Fruit fly (Drosophila melanogaster) whole organism, prepupa: ENCODE data around the gene CG13671.
A peak's percentile ranks its signal among the peaks of the same experiment; 100 is the strongest.

Experiments
- Blimp-1 ChIP-seq: fragments of 200-800 bp; sonication (Bioruptor generic); optimal IDR thresholded peaks from 3 replicates; lab custom pipeline; 2017; ENCODE audit warnings: missing biosample characterization, missing genetic modification characterization, mild to moderate bottlenecking, moderate library complexity, missing genetic modification reagents
- CG10631 ChIP-seq: fragments of 200-800 bp; sonication (Bioruptor generic); optimal IDR thresholded peaks from 2 replicates; lab custom pipeline; 2016; ENCODE audit warnings: missing biosample characterization, missing genetic modification characterization
- CG10669 ChIP-seq: fragments of 200-800 bp; sonication (Bioruptor generic); optimal IDR thresholded peaks from 3 replicates; lab custom pipeline; 2018; ENCODE audit warnings: missing biosample characterization, mild to moderate bottlenecking, missing genetic modification characterization, moderate library complexity
- CG11762 ChIP-seq: fragments of 200-800 bp; sonication (Bioruptor generic); optimal IDR thresholded peaks from 3 replicates; lab custom pipeline; 2016; ENCODE audit warnings: missing biosample characterization, missing genetic modification characterization; ENCODE audit not compliant: insufficient read depth
- CG11902 ChIP-seq: fragments of 200-800 bp; sonication (Bioruptor generic); optimal IDR thresholded peaks from 3 replicates; lab custom pipeline; 2016; ENCODE audit warnings: missing biosample characterization, missing genetic modification characterization
- CG1621 ChIP-seq: fragments of 200-800 bp; sonication (Bioruptor generic); optimal IDR thresholded peaks from 3 replicates; lab custom pipeline; 2018; ENCODE audit warnings: missing biosample characterization, mild to moderate bottlenecking, missing genetic modification characterization
- CG3032 ChIP-seq: fragments of 200-800 bp; optimal IDR thresholded peaks from 2 replicates; lab custom pipeline; 2019; ENCODE audit warnings: missing biosample characterization, mild to moderate bottlenecking, missing genetic modification characterization, moderate library complexity
- CG32006 ChIP-seq: fragments of 200-800 bp; sonication (Bioruptor generic); optimal IDR thresholded peaks from 3 replicates; lab custom pipeline; 2017; ENCODE audit warnings: missing biosample characterization, mild to moderate bottlenecking, missing genetic modification characterization
- CG34406 ChIP-seq: fragments of 200-800 bp; sonication (Bioruptor generic); optimal IDR thresholded peaks from 3 replicates; lab custom pipeline; 2016; ENCODE audit warnings: missing biosample characterization, missing genetic modification characterization
- CG3919 ChIP-seq: fragments of 200-800 bp; sonication (Bioruptor generic); optimal IDR thresholded peaks from 3 replicates; lab custom pipeline; 2016; ENCODE audit warnings: missing biosample characterization, missing genetic modification characterization
- CG6163 ChIP-seq: fragments of 200-800 bp; sonication (Bioruptor generic); IDR thresholded peaks from 3 replicates; pipeline ENCODE4 v1.3.6; 2022; ENCODE audit warnings: missing biosample characterization, missing genetic modification characterization
- CG6808 ChIP-seq: fragments of 200-800 bp; sonication (Bioruptor generic); optimal IDR thresholded peaks from 3 replicates; lab custom pipeline; 2017; ENCODE audit warnings: missing biosample characterization, missing genetic modification characterization, mild to moderate bottlenecking, moderate library complexity, missing genetic modification reagents
- CG6854 ChIP-seq: fragments of 200-800 bp; sonication (Bioruptor generic); optimal IDR thresholded peaks from 2 replicates; lab custom pipeline; 2017; ENCODE audit warnings: missing biosample characterization, mild to moderate bottlenecking, missing genetic modification characterization
- Eip78C ChIP-seq: fragments of 200-800 bp; sonication (Bioruptor generic); peaks from one replicate; lab custom pipeline; 2016; ENCODE audit warnings: missing biosample characterization, missing genetic modification characterization
- Ets21C ChIP-seq: fragments of 200-800 bp; sonication (Bioruptor generic); optimal IDR thresholded peaks from 3 replicates; lab custom pipeline; 2016; ENCODE audit warnings: missing biosample characterization, missing genetic modification characterization
- Ets96B ChIP-seq: fragments of 200-800 bp; optimal IDR thresholded peaks from 2 replicates; lab custom pipeline; 2019; ENCODE audit warnings: missing biosample characterization, mild to moderate bottlenecking, missing genetic modification characterization, moderate library complexity
- Gug ChIP-seq: fragments of 200-800 bp; sonication (Bioruptor generic); IDR thresholded peaks from 2 replicates; pipeline ENCODE4 v1.3.6; 2022; ENCODE audit warnings: missing biosample characterization, missing genetic modification characterization
- Hr38 ChIP-seq: sonication (Bioruptor generic); optimal IDR thresholded peaks from 2 replicates; lab custom pipeline; 2016; ENCODE audit warnings: missing biosample characterization, missing genetic modification characterization
- Hr39 ChIP-seq: fragments of 200-800 bp; sonication (Bioruptor generic); optimal IDR thresholded peaks from 2 replicates; lab custom pipeline; 2016; ENCODE audit warnings: missing biosample characterization, missing genetic modification characterization
- Met ChIP-seq: fragments of 200-800 bp; sonication (Bioruptor generic); optimal IDR thresholded peaks from 3 replicates; lab custom pipeline; 2016; ENCODE audit warnings: missing biosample characterization, missing genetic modification characterization
- OdsH ChIP-seq: fragments of 200-800 bp; sonication (Bioruptor generic); optimal IDR thresholded peaks from 3 replicates; lab custom pipeline; 2016; ENCODE audit warnings: missing biosample characterization, missing genetic modification characterization
- Smox ChIP-seq: fragments of 200-800 bp; sonication (Bioruptor generic); optimal IDR thresholded peaks from 3 replicates; lab custom pipeline; 2016; ENCODE audit warnings: missing biosample characterization, missing genetic modification characterization
- Sox14 ChIP-seq: fragments of 200-800 bp; sonication (Bioruptor generic); optimal IDR thresholded peaks from 3 replicates; lab custom pipeline; 2016; ENCODE audit warnings: missing biosample characterization, missing genetic modification characterization
- Sox15 ChIP-seq: fragments of 200-800 bp; sonication (Bioruptor generic); optimal IDR thresholded peaks from 3 replicates; lab custom pipeline; 2016; ENCODE audit warnings: missing biosample characterization, missing genetic modification characterization
- acj6 ChIP-seq: fragments of 200-800 bp; sonication (Bioruptor generic); optimal IDR thresholded peaks from 3 replicates; lab custom pipeline; 2016; ENCODE audit warnings: missing biosample characterization, missing genetic modification characterization
- dac ChIP-seq: fragments of 200-800 bp; sonication (Bioruptor generic); optimal IDR thresholded peaks from 2 replicates; lab custom pipeline; 2017; ENCODE audit warnings: missing biosample characterization, mild to moderate bottlenecking, missing genetic modification characterization
- dsx ChIP-seq: fragments of 200-800 bp; optimal IDR thresholded peaks from 3 replicates; lab custom pipeline; 2019; ENCODE audit warnings: missing biosample characterization, mild to moderate bottlenecking, missing genetic modification characterization, moderate library complexity; ENCODE audit not compliant: poor library complexity, severe bottlenecking
- esn ChIP-seq: fragments of 200-800 bp; sonication (Bioruptor generic); optimal IDR thresholded peaks from 2 replicates; lab custom pipeline; 2016; ENCODE audit warnings: missing biosample characterization, mild to moderate bottlenecking, missing genetic modification characterization, moderate library complexity
- fd59A ChIP-seq: fragments of 200-800 bp; sonication (Bioruptor generic); optimal IDR thresholded peaks from 2 replicates; lab custom pipeline; 2017; ENCODE audit warnings: missing biosample characterization, mild to moderate bottlenecking, missing genetic modification characterization, missing genetic modification reagents
- fd85E ChIP-seq: fragments of 200-800 bp; sonication (Bioruptor generic); optimal IDR thresholded peaks from 3 replicates; lab custom pipeline; 2016; ENCODE audit warnings: missing biosample characterization, missing genetic modification characterization
- fkh ChIP-seq: fragments of 200-800 bp; sonication (Bioruptor generic); optimal IDR thresholded peaks from 3 replicates; lab custom pipeline; 2017; ENCODE audit warnings: missing biosample characterization, mild to moderate bottlenecking, missing genetic modification characterization, moderate library complexity
- lz ChIP-seq: fragments of 200-800 bp; sonication (Bioruptor generic); optimal IDR thresholded peaks from 3 replicates; lab custom pipeline; 2016; ENCODE audit warnings: missing biosample characterization, missing genetic modification characterization
- net ChIP-seq: fragments of 200-800 bp; sonication (Bioruptor generic); optimal IDR thresholded peaks from 3 replicates; lab custom pipeline; 2016; ENCODE audit warnings: missing biosample characterization, missing genetic modification characterization
- salr ChIP-seq, 2 experiments: fragments of 200-800 bp; sonication (Bioruptor generic); optimal IDR thresholded peaks; 3 replicates each; lab custom pipeline; 2016 to 2018; ENCODE audit warnings: missing biosample characterization in 2 of 2, missing genetic modification characterization in 2 of 2, mild to moderate bottlenecking in 1 of 2
- spab ChIP-seq: fragments of 200-800 bp; sonication (Bioruptor generic); optimal IDR thresholded peaks from 2 replicates; lab custom pipeline; 2017; ENCODE audit warnings: missing biosample characterization, mild to moderate bottlenecking, missing genetic modification characterization, missing genetic modification reagents
- svp ChIP-seq: fragments of 200-800 bp; sonication (Bioruptor generic); peaks from one replicate; lab custom pipeline; 2016; ENCODE audit warnings: missing biosample characterization, missing genetic modification characterization

The CG13671 gene

dm6 chr3L:8289336-8290258 lies 10.3 kb upstream of the CG13671 start, which contains the start of gene cert (continued):
- no peak for TF ChIP-seq spab (GFP tag; lab: Kevin White, UChicago)
- peak; percentile 59 for TF ChIP-seq Sox14 (GFP tag; lab: Kevin White, UChicago)
- TF ChIP-seq salr (GFP tag; optimal IDR thresholded peaks at IDR 0.05; lab: Kevin White, UChicago): peak in 1 of 2 experiments; percentile 11
- TF ChIP-seq Met (GFP tag; lab: Kevin White, UChicago): peak; percentile 39
- no peak for TF ChIP-seq fd59A (GFP tag; lab: Kevin White, UChicago)
- peak; percentile 25 for TF ChIP-seq Hr39 (GFP tag; lab: Kevin White, UChicago)
- TF ChIP-seq CG3919 (GFP tag; lab: Kevin White, UChicago): peak; percentile 63
- TF ChIP-seq CG6163 (GFP tag; lab: Robert Waterston, UW): 0 out of 3 replicates have a peak, but pooled peaks have one; percentile 30
- TF ChIP-seq fd85E (GFP tag; lab: Kevin White, UChicago): no peak
- TF ChIP-seq Smox: no peak
- TF ChIP-seq CG11762 (GFP tag; lab: Kevin White, UChicago): no peak
- TF ChIP-seq OdsH (GFP tag; lab: Kevin White, UChicago): peak; percentile 6

dm6 chr3L:8295227-8295626 lies 4.6 kb upstream of the CG13671 start, which contains the start of gene CG7201:
Gene CG7201 (minus strand): TSS chr3L:8295327.
- no peak for TF ChIP-seq CG6854 (GFP tag; lab: Kevin White, UChicago)
- TF ChIP-seq Eip78C: peak; percentile 25
- TF ChIP-seq, all 60 proteins: peak for 1

- TF ChIP-seq Blimp-1 (GFP tag; lab: Kevin White, UChicago) (peak; percentile 60), dsx (GFP tag; lab: Kevin White, UChicago) (peak; percentile 69), fkh (GFP tag; lab: Kevin White, UChicago) (peak; percentile 33), CG3032 (tag; lab: Kevin White, UChicago) (no peak), svp (GFP tag; lab: Kevin White, UChicago) (peak; percentile 92), CG32006 (GFP tag; lab: Kevin White, UChicago) (no peak), dac (no peak), Sox14 (GFP tag; lab: Kevin White, UChicago) (no peak), Hr38 (GFP tag; lab: Kevin White, UChicago) (no peak), CG11902 (no peak), spab (GFP tag; lab: Kevin White, UChicago) (no peak), Ets21C (GFP tag; lab: Kevin White, UChicago) (no peak), Eip78C (peak; percentile 43), Met (GFP tag; lab: Kevin White, UChicago) (no peak), CG1621 (no peak)
Observed at dm6 chr3L:8296941-8297340, 2.9 kb upstream of the CG13671 start, which contains the start of gene Rab19. Gene Rab19 (plus strand): TSS chr3L:8297018.

- TF ChIP-seq net (GFP tag; lab: Kevin White, UChicago): no peak
- no peak for TF ChIP-seq Sox15
- no peak for TF ChIP-seq CG10669 (GFP tag; lab: Kevin White, UChicago)
- TF ChIP-seq Ets96B (tag; lab: Kevin White, UChicago): no peak
- no peak for TF ChIP-seq lz (GFP tag; lab: Kevin White, UChicago)
- TF ChIP-seq dsx (GFP tag; lab: Kevin White, UChicago): no peak
- no peak for TF ChIP-seq esn (GFP tag; lab: Kevin White, UChicago)
- TF ChIP-seq CG6808 (GFP tag; lab: Kevin White, UChicago): no peak
- TF ChIP-seq CG34406 (GFP tag; lab: Kevin White, UChicago): no peak
- no peak for TF ChIP-seq acj6 (GFP tag; lab: Kevin White, UChicago)
- no peak for TF ChIP-seq CG10631 (GFP tag; lab: Kevin White, UChicago)
- TF ChIP-seq Gug: no peak
Observed at dm6 chr3L:8297488-8297887, 2.4 kb upstream of the CG13671 start.
